Worm (Caenorhabditis elegans) whole organism, early embryonic: ENCODE data around the gene C18A3.3.

Experiments used
- F13C5.2 ChIP-seq: sonication (generic microtip); optimal IDR thresholded peaks from 2 replicates; lab custom pipeline; 2017; ENCODE audit warnings: mild to moderate bottlenecking, missing genetic modification characterization, inconsistent platforms, missing compliant biosample characterization
- aly-1 ChIP-seq: sonication (generic microtip); optimal IDR thresholded peaks from 2 replicates; lab custom pipeline; 2016; ENCODE audit warnings: missing genetic modification characterization, missing compliant biosample characterization
- ama-1 ChIP-seq: fragments of 150-350 bp; optimal IDR thresholded peaks from 2 replicates; lab custom pipeline; 2014
- ets-7 ChIP-seq: sonication (generic microtip); optimal IDR thresholded peaks from 2 replicates; lab custom pipeline; 2016; ENCODE audit warnings: missing genotype, missing genetic modification characterization, missing compliant biosample characterization
- flt-1 ChIP-seq: fragments of 200-800 bp; sonication (Bioruptor generic); IDR thresholded peaks from 2 replicates; pipeline ENCODE4 v1.3.6; 2022; ENCODE audit warnings: missing genetic modification characterization, missing compliant biosample characterization
- hmbx-1 ChIP-seq: sonication (generic microtip); optimal IDR thresholded peaks from 2 replicates; lab custom pipeline; 2016; ENCODE audit warnings: mild to moderate bottlenecking, missing genetic modification characterization, missing compliant biosample characterization
- hmg-4 ChIP-seq: fragments of 200-800 bp; sonication (Bioruptor generic); optimal IDR thresholded peaks from 2 replicates; lab custom pipeline; 2018; ENCODE audit warnings: mild to moderate bottlenecking, missing genetic modification characterization, missing compliant biosample characterization
- hnd-1 ChIP-seq: sonication (generic microtip); optimal IDR thresholded peaks from 2 replicates; lab custom pipeline; 2016; ENCODE audit warnings: missing genetic modification characterization, missing compliant biosample characterization
- scrt-1 ChIP-seq: fragments of 200-800 bp; sonication (Bioruptor generic); IDR thresholded peaks from 2 replicates; pipeline ENCODE4 v1.3.6; 2022; ENCODE audit warnings: missing genetic modification characterization, missing compliant biosample characterization
- sea-1 ChIP-seq: fragments of 200-800 bp; sonication (Bioruptor generic); conservative IDR thresholded peaks from 2 replicates; pipeline ENCODE4 v1.3.6; 2022; ENCODE audit warnings: missing genetic modification characterization, missing compliant biosample characterization
- tbx-11 ChIP-seq: fragments of 200-800 bp; sonication (Bioruptor generic); IDR thresholded peaks from 2 replicates; pipeline ENCODE4 v1.3.6; 2022; ENCODE audit warnings: missing genetic modification characterization, missing compliant biosample characterization
- tbx-37 ChIP-seq: fragments of 200-800 bp; sonication (Bioruptor generic); conservative IDR thresholded peaks from 2 replicates; pipeline ENCODE4 v1.3.6; 2022; ENCODE audit warnings: missing genetic modification reagents, missing genetic modification characterization, missing compliant biosample characterization
- tra-4 ChIP-seq: sonication (generic microtip); optimal IDR thresholded peaks from 2 replicates; lab custom pipeline; 2017; ENCODE audit warnings: missing genetic modification characterization, missing compliant biosample characterization

DNA sequence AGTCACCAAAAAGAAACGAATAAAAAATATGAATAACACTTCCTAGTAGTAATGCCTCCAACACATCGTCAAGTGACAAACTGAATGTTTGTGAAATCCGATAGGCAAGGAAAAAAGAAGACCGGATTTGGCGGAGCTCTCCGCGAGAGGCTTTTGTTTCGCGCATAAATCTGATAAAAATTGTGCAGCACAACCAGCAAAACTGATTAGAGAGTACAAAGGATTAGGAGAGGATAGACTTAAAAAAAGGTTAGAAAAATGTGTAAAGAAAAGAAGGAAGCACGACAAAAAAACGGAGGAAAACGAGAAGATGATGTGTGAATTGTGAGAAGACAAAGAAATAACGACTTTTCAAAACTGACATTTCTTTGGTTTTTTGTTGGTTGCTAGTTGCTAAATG, 11.6 kb downstream of the C18A3.3 start, which contains the start of gene rab-3:
- TF ChIP-seq aly-1 (tag; lab: Kevin White, UChicago) (no peak), F13C5.2 (tag; lab: Kevin White, UChicago) (no peak), tbx-11 (GFP tag; lab: Robert Waterston, UW) (no peak), ama-1 (lab: Kevin White, UChicago) (no peak), ets-7 (no peak), flt-1 (no peak), sea-1 (GFP tag; lab: Robert Waterston, UW) (no peak), hnd-1 (tag; lab: Kevin White, UChicago) (no peak), hmg-4 (no peak), scrt-1 (GFP tag; lab: Robert Waterston, UW) (no peak), tra-4 (no peak), hmbx-1 (tag; lab: Kevin White, UChicago) (no peak), tbx-37 (GFP tag; lab: Robert Waterston, UW) (no peak)
